Fruit fly (Drosophila melanogaster) ovary, adult (tissue): ENCODE results near the gene cbt.

Source experiments
- CG17801 ChIP-seq: fragments of 200-800 bp; optimal IDR thresholded peaks from 2 replicates; lab custom pipeline; 2019; ENCODE audit warnings: missing biosample characterization, mild to moderate bottlenecking, missing genetic modification characterization, moderate library complexity; ENCODE audit not compliant: partially characterized antibody

The cbt gene

DNA sequence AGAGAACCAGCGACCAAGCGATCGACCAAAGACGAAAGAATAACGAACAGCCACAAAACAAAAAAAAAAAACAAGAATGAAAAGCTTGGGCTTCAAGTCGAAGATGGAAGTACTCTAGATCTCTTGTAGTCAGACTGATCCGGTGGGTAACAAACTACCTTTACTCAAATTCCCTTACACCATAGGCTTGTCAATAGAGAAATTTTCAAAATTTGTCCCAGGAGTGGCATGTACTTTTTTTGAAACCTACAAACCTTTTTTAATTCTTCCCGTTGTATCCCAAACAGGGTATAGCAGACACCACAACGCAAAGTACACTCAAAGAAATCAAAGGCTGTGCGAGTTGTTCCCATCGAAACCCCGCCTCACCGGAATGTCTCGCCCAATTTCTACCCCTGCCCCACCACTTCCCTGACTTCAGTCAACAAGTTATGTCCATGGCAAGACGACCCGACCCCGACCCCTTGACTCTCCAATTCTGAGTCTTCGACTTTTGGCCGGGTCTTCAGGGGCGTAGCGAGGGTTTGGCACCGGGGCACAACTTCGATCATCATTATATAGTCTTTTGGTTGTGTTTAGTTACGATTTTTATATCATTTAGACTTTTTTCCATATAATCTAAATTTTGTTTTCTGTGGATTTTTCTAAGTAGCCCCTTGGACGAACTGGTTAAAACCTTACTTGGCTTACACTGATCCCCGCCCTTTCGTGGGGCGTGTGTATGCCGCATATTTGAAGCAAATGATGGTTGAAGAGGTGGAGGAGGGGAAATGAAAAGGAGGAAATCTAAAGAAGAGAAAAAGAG, 49.6 kb downstream of the cbt start:
- TF ChIP-seq CG17801 (GFP tag; lab: Kevin White, UChicago) = no peak

- no peak for TF ChIP-seq CG17801 (GFP tag; lab: Kevin White, UChicago)
Measured at dm6 chr2L:428380-428989, 51.0 kb downstream of the cbt start.

- no peak for TF ChIP-seq CG17801 (GFP tag; lab: Kevin White, UChicago)
Measured at dm6 chr2L:427338-428234, 51.9 kb downstream of the cbt start.

dm6 chr2L:426449-426848, 53.0 kb downstream of the cbt start:
- no peak for TF ChIP-seq CG17801 (GFP tag; lab: Kevin White, UChicago)
